Fruit fly (Drosophila melanogaster) whole organism, embryonic: ENCODE measurements around the gene Glut4EF.

Experiments used
- CG10274 ChIP-seq: fragments of 200-800 bp; sonication (Bioruptor generic); optimal IDR thresholded peaks from 3 replicates; lab custom pipeline; 2017; ENCODE audit warnings: missing biosample characterization, mild to moderate bottlenecking, missing genetic modification characterization
- CG10543 ChIP-seq: fragments of 200-800 bp; sonication (Bioruptor generic); optimal IDR thresholded peaks from 3 replicates; lab custom pipeline; 2017; ENCODE audit warnings: missing biosample characterization, mild to moderate bottlenecking, missing genetic modification characterization, moderate library complexity
- CG11093 ChIP-seq: fragments of 200-800 bp; sonication (Bioruptor generic); IDR thresholded peaks from 3 replicates; pipeline ENCODE4 v1.3.6; 2022; ENCODE audit warnings: missing biosample characterization, missing genetic modification characterization
- CG11247 ChIP-seq: fragments of 200-800 bp; sonication (Bioruptor generic); IDR thresholded peaks from 2 replicates; pipeline ENCODE4 v1.3.6; 2022; ENCODE audit warnings: missing biosample characterization, missing genetic modification characterization
- CG1529 ChIP-seq: fragments of 200-800 bp; sonication (Bioruptor generic); optimal IDR thresholded peaks from 3 replicates; lab custom pipeline; 2018; ENCODE audit warnings: missing biosample characterization, missing genetic modification characterization
- CG17186 ChIP-seq: fragments of 200-800 bp; sonication (Bioruptor generic); optimal IDR thresholded peaks from 3 replicates; lab custom pipeline; 2017; ENCODE audit warnings: missing biosample characterization, missing genetic modification reagents, missing genetic modification characterization
- CG17328 ChIP-seq: fragments of 200-800 bp; sonication (Bioruptor generic); IDR thresholded peaks from 2 replicates; pipeline ENCODE4 v1.3.6; 2022; ENCODE audit warnings: missing biosample characterization, missing genetic modification characterization
- CG17359 ChIP-seq: fragments of 200-800 bp; sonication (Bioruptor generic); optimal IDR thresholded peaks from 3 replicates; lab custom pipeline; 2018; ENCODE audit warnings: missing biosample characterization, mild to moderate bottlenecking, missing genetic modification characterization, moderate library complexity
- CG17361 ChIP-seq: fragments of 200-800 bp; sonication (Bioruptor generic); IDR thresholded peaks from 3 replicates; pipeline ENCODE4 v1.3.6; 2022; ENCODE audit warnings: missing biosample characterization, missing genetic modification characterization
- CG2129 ChIP-seq: fragments of 200-800 bp; sonication (Bioruptor generic); IDR thresholded peaks from 2 replicates; pipeline ENCODE4 v1.3.6; 2022; ENCODE audit warnings: missing biosample characterization, missing genetic modification characterization; ENCODE audit not compliant: partially characterized antibody
- CG2712 ChIP-seq: fragments of 200-800 bp; optimal IDR thresholded peaks from 3 replicates; lab custom pipeline; 2019; ENCODE audit warnings: missing biosample characterization, mild to moderate bottlenecking, missing genetic modification characterization, moderate library complexity
- CG2875 ChIP-seq: fragments of 200-800 bp; sonication (Bioruptor generic); optimal IDR thresholded peaks from 2 replicates; lab custom pipeline; 2017; ENCODE audit warnings: missing biosample characterization, mild to moderate bottlenecking, missing genetic modification characterization, missing genetic modification reagents
- CG3065 ChIP-seq: fragments of 200-800 bp; sonication (Bioruptor generic); optimal IDR thresholded peaks from 2 replicates; lab custom pipeline; 2016; ENCODE audit warnings: missing biosample characterization, missing genetic modification characterization
- CG3163 ChIP-seq: fragments of 200-800 bp; sonication (Bioruptor generic); optimal IDR thresholded peaks from 3 replicates; lab custom pipeline; 2016; ENCODE audit warnings: missing biosample characterization, missing genetic modification characterization
- CG34376 ChIP-seq: fragments of 200-800 bp; sonication (Bioruptor generic); optimal IDR thresholded peaks from 2 replicates; lab custom pipeline; 2018; ENCODE audit warnings: missing biosample characterization, mild to moderate bottlenecking, missing genetic modification characterization
- CG5180 ChIP-seq: fragments of 200-800 bp; sonication (Bioruptor generic); optimal IDR thresholded peaks from 3 replicates; lab custom pipeline; 2017; ENCODE audit warnings: missing biosample characterization, missing genetic modification characterization, mild to moderate bottlenecking, moderate library complexity, missing genetic modification reagents
- CG5953 ChIP-seq: fragments of 200-800 bp; sonication (Bioruptor generic); IDR thresholded peaks from 2 replicates; pipeline ENCODE4 v1.3.6; 2022; ENCODE audit warnings: missing biosample characterization, missing genetic modification characterization
- CG6175 ChIP-seq: fragments of 200-800 bp; sonication (Bioruptor generic); IDR thresholded peaks from 3 replicates; pipeline ENCODE4 v1.3.6; 2022; ENCODE audit warnings: missing biosample characterization, missing genetic modification characterization
- CG6689 ChIP-seq: fragments of 200-800 bp; sonication (Bioruptor generic); IDR thresholded peaks from 2 replicates; pipeline ENCODE4 v1.3.6; 2022; ENCODE audit warnings: missing biosample characterization, missing genetic modification characterization
- CG6854 ChIP-seq: fragments of 200-800 bp; sonication (Bioruptor generic); optimal IDR thresholded peaks from 3 replicates; lab custom pipeline; 2017; ENCODE audit warnings: missing biosample characterization, mild to moderate bottlenecking, missing genetic modification characterization
- CG9797 ChIP-seq: fragments of 200-800 bp; sonication (Bioruptor generic); optimal IDR thresholded peaks from 3 replicates; lab custom pipeline; 2018; ENCODE audit warnings: missing biosample characterization, mild to moderate bottlenecking, missing genetic modification characterization
- CG9932 ChIP-seq: fragments of 200-800 bp; sonication (Bioruptor generic); IDR thresholded peaks from 2 replicates; pipeline ENCODE4 v1.3.6; 2022; ENCODE audit warnings: missing biosample characterization, missing genetic modification characterization
- Ets97D ChIP-seq: fragments of 200-800 bp; sonication (Bioruptor generic); optimal IDR thresholded peaks from 3 replicates; lab custom pipeline; 2016; ENCODE audit warnings: missing biosample characterization, missing genetic modification characterization
- GATAe ChIP-seq: fragments of 200-800 bp; sonication (Bioruptor generic); conservative IDR thresholded peaks from 2 replicates; pipeline ENCODE4 v1.3.6; 2022; ENCODE audit warnings: missing biosample characterization, missing genetic modification characterization
- NC2β ChIP-seq: fragments of 200-800 bp; sonication (Bioruptor generic); optimal IDR thresholded peaks from 2 replicates; lab custom pipeline; 2016; ENCODE audit warnings: missing biosample characterization, missing genetic modification characterization
- NK7.1 ChIP-seq: fragments of 200-800 bp; sonication (Bioruptor generic); optimal IDR thresholded peaks from 3 replicates; lab custom pipeline; 2016; ENCODE audit warnings: missing biosample characterization, missing genetic modification characterization
- Opbp ChIP-seq: fragments of 200-800 bp; sonication (Bioruptor generic); IDR thresholded peaks from 3 replicates; pipeline ENCODE4 v1.3.6; 2022; ENCODE audit warnings: missing biosample characterization, missing genetic modification characterization; ENCODE audit not compliant: partially characterized antibody
- PHDP ChIP-seq: fragments of 200-800 bp; sonication (Bioruptor generic); optimal IDR thresholded peaks from 3 replicates; lab custom pipeline; 2018; ENCODE audit warnings: missing biosample characterization, mild to moderate bottlenecking, missing genetic modification characterization, moderate library complexity
- Scr ChIP-seq: fragments of 200-800 bp; sonication (Bioruptor generic); IDR thresholded peaks from 2 replicates; pipeline ENCODE4 v1.3.6; 2022; ENCODE audit warnings: missing biosample characterization, missing genetic modification characterization; ENCODE audit not compliant: partially characterized antibody
- Sin3A ChIP-seq: fragments of >200 bp; optimal IDR thresholded peaks from 2 replicates; lab custom pipeline; 2018
- Ssrp ChIP-seq: fragments of 200-800 bp; sonication (Bioruptor generic); optimal IDR thresholded peaks from 2 replicates; lab custom pipeline; 2018; ENCODE audit warnings: missing biosample characterization, mild to moderate bottlenecking, missing genetic modification characterization, moderate library complexity
- ase ChIP-seq: fragments of 200-800 bp; sonication (Bioruptor generic); IDR thresholded peaks from 3 replicates; pipeline ENCODE4 v1.3.6; 2022; ENCODE audit warnings: missing biosample characterization, missing genetic modification characterization
- disco-r ChIP-seq: fragments of 200-800 bp; sonication (Bioruptor generic); optimal IDR thresholded peaks from 2 replicates; lab custom pipeline; 2016; ENCODE audit warnings: missing biosample characterization, missing genetic modification characterization
- esg ChIP-seq: fragments of 200-800 bp; sonication (Bioruptor generic); conservative IDR thresholded peaks from 2 replicates; pipeline ENCODE4 v1.3.6; 2022; ENCODE audit warnings: missing biosample characterization, missing genetic modification characterization
- fru ChIP-seq: fragments of >200 bp; optimal IDR thresholded peaks from 2 replicates; lab custom pipeline; 2017
- ftz-f1 ChIP-seq: fragments of 200-800 bp; sonication (Bioruptor generic); optimal IDR thresholded peaks from 2 replicates; lab custom pipeline; 2016; ENCODE audit warnings: missing biosample characterization, missing genetic modification characterization
- grau ChIP-seq: fragments of 200-800 bp; optimal IDR thresholded peaks from 3 replicates; lab custom pipeline; 2019; ENCODE audit warnings: missing biosample characterization, mild to moderate bottlenecking, missing genetic modification characterization, moderate library complexity
- ham ChIP-seq: fragments of 200-800 bp; sonication (Bioruptor generic); IDR thresholded peaks from 2 replicates; pipeline ENCODE4 v1.3.6; 2022; ENCODE audit warnings: missing biosample characterization, missing genetic modification characterization
- nerfin-2 ChIP-seq: fragments of 200-800 bp; sonication (Bioruptor generic); IDR thresholded peaks from 2 replicates; pipeline ENCODE4 v1.3.6; 2022; ENCODE audit warnings: missing biosample characterization, missing genetic modification characterization; ENCODE audit not compliant: partially characterized antibody
- nom ChIP-seq: fragments of 200-800 bp; sonication (Bioruptor generic); optimal IDR thresholded peaks from 2 replicates; lab custom pipeline; 2017; ENCODE audit warnings: missing biosample characterization, missing genetic modification characterization, mild to moderate bottlenecking, moderate library complexity, missing genetic modification reagents
- prd ChIP-seq, 3 experiments: fragments of >200 bp in 2 of 3; fragments of 200-800 bp in 1 of 3; sonication (Bioruptor generic) in 1 of 3; optimal IDR thresholded peaks in 2 of 3; IDR thresholded peaks in 1 of 3; 2 replicates in 2 of 3; 3 replicates in 1 of 3; pipeline versions ENCODE4 v1.3.6 to Lab custom; 2017 to 2022; ENCODE audit warnings: missing biosample characterization in 1 of 3, missing genetic modification characterization in 1 of 3
- pzg ChIP-seq: fragments of 200-800 bp; sonication (Bioruptor generic); optimal IDR thresholded peaks from 3 replicates; lab custom pipeline; 2018; ENCODE audit warnings: missing biosample characterization, mild to moderate bottlenecking, missing genetic modification characterization, moderate library complexity
- ro ChIP-seq: fragments of 200-800 bp; sonication (Bioruptor generic); IDR thresholded peaks from 2 replicates; pipeline ENCODE4 v1.3.6; 2022; ENCODE audit warnings: missing biosample characterization, missing genetic modification characterization
- schlank ChIP-seq: fragments of 200-800 bp; sonication (Bioruptor generic); optimal IDR thresholded peaks from 2 replicates; lab custom pipeline; 2018; ENCODE audit warnings: missing biosample characterization, mild to moderate bottlenecking, missing genetic modification characterization
- sens ChIP-seq: fragments of 200-800 bp; sonication (Bioruptor generic); peaks from one replicate; lab custom pipeline; 2016; ENCODE audit warnings: missing biosample characterization, missing genetic modification characterization
- sim ChIP-seq: fragments of 200-800 bp; sonication (Bioruptor generic); IDR thresholded peaks from 2 replicates; pipeline ENCODE4 v1.3.6; 2022; ENCODE audit warnings: missing biosample characterization, missing genetic modification characterization
- sima ChIP-seq: fragments of 200-800 bp; sonication (Bioruptor generic); optimal IDR thresholded peaks from 2 replicates; lab custom pipeline; 2016; ENCODE audit warnings: missing biosample characterization, missing genetic modification characterization
- sisA ChIP-seq: fragments of 200-800 bp; sonication (Bioruptor generic); IDR thresholded peaks from 2 replicates; pipeline ENCODE4 v1.3.6; 2022; ENCODE audit warnings: missing biosample characterization, missing genetic modification characterization
- tgo ChIP-seq: fragments of 200-800 bp; sonication (Bioruptor generic); IDR thresholded peaks from 3 replicates; pipeline ENCODE4 v1.3.6; 2022; ENCODE audit warnings: missing biosample characterization, missing genetic modification characterization
- unpg ChIP-seq: fragments of 200-800 bp; sonication (Bioruptor generic); optimal IDR thresholded peaks from 3 replicates; lab custom pipeline; 2018; ENCODE audit warnings: missing biosample characterization, mild to moderate bottlenecking, missing genetic modification characterization, moderate library complexity
- vnd ChIP-seq: fragments of 200-800 bp; sonication (Bioruptor generic); IDR thresholded peaks from 3 replicates; pipeline ENCODE4 v1.3.6; 2022; ENCODE audit warnings: missing biosample characterization, missing genetic modification characterization; ENCODE audit not compliant: partially characterized antibody
- zfh2 ChIP-seq: fragments of 200-800 bp; sonication (Bioruptor generic); optimal IDR thresholded peaks from 2 replicates; lab custom pipeline; 2016; ENCODE audit warnings: missing biosample characterization, missing genetic modification characterization

Glut4EF gene

DNA sequence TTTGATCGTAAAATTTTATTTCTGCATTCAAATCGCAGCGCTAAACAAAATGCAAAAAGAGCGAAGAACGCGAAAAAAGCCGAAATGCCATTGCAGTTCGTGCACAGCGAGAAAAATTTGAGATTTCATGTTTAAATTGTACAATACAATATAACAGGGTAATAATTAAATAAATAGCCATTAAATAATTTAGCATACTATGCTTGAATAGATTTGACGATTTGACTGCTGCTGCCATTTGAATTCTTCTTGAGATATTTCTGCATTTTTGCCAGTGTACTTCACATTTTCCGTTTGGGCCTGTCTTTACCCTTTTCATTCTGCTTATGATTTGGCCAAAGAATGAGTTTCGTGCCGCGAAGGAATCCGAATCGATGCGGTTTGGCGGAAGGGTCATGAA is 60.4 kb downstream of the Glut4EF start (continued):
- no peak for TF ChIP-seq CG5180
- no peak for TF ChIP-seq Ets97D (GFP tag; lab: Kevin White, UChicago)
- no peak for TF ChIP-seq CG9797 (GFP tag; lab: Kevin White, UChicago)
- TF ChIP-seq sim (GFP tag; lab: Robert Waterston, UW) = no peak
- TF ChIP-seq NC2β (GFP tag; lab: Kevin White, UChicago) = no peak
- no peak for TF ChIP-seq CG3163 (GFP tag; lab: Kevin White, UChicago)
- TF ChIP-seq disco-r (GFP tag; lab: Kevin White, UChicago) = no peak
- TF ChIP-seq grau (tag; lab: Kevin White, UChicago) = no peak
- no peak for TF ChIP-seq CG2875
- TF ChIP-seq Opbp = no peak
- no peak for TF ChIP-seq CG17186 (GFP tag; lab: Kevin White, UChicago)
- peak; percentile 25; the same call in 2 of the 3 replicates for TF ChIP-seq tgo (GFP tag; lab: Robert Waterston, UW)
- no peak for TF ChIP-seq CG10274 (GFP tag; lab: Kevin White, UChicago)
- no peak for TF ChIP-seq nerfin-2 (GFP tag; lab: Robert Waterston, UW)
- peak; percentile 38 for TF ChIP-seq unpg (GFP tag; lab: Kevin White, UChicago)
- TF ChIP-seq CG6854 (GFP tag; lab: Kevin White, UChicago) = no peak
- TF ChIP-seq CG17328 (GFP tag; lab: Robert Waterston, UW) = 0 out of 2 replicates have a peak, but pooled peaks have one; percentile 13
- TF ChIP-seq schlank (tag; lab: Kevin White, UChicago) = no peak
- 0 out of 2 replicates have a peak, but pooled peaks have one; percentile 14 for TF ChIP-seq CG6689 (GFP tag; lab: Robert Waterston, UW)
- no peak for TF ChIP-seq ro (GFP tag; lab: Robert Waterston, UW)
- no peak for TF ChIP-seq pzg
- TF ChIP-seq sisA (GFP tag; lab: Robert Waterston, UW) = 0 out of 2 replicates have a peak, but pooled peaks have one; percentile 23
- TF ChIP-seq vnd (GFP tag; lab: Robert Waterston, UW) = no peak
- no peak for TF ChIP-seq CG11093 (GFP tag; lab: Robert Waterston, UW)
- no peak for TF ChIP-seq CG34376 (GFP tag; lab: Kevin White, UChicago)
- TF ChIP-seq CG5953 (GFP tag; lab: Robert Waterston, UW) = no peak
- no peak for TF ChIP-seq Sin3A (lab: Kevin White, UChicago)
- no peak for TF ChIP-seq GATAe
- no peak for TF ChIP-seq Ssrp (tag; lab: Kevin White, UChicago)
- no peak for TF ChIP-seq zfh2
- no peak for TF ChIP-seq CG9932 (GFP tag; lab: Robert Waterston, UW)
- TF ChIP-seq CG17359 (tag; lab: Kevin White, UChicago) = no peak
- TF ChIP-seq CG2712 = peak; percentile 32
- TF ChIP-seq CG17361 (GFP tag; lab: Robert Waterston, UW) = 0 out of 3 replicates have a peak, but pooled peaks have one; percentile 14
- peak; percentile 86 for TF ChIP-seq sens (GFP tag; lab: Kevin White, UChicago)
- TF ChIP-seq prd (optimal IDR thresholded peaks at IDR 0.05; lab: Kevin White, UChicago) = no peak
- peak; percentile 70 for TF ChIP-seq prd (GFP tag; IDR thresholded peaks at IDR 0.05; lab: Robert Waterston, UW)
- no peak for TF ChIP-seq ham (GFP tag; lab: Robert Waterston, UW)
- TF ChIP-seq NK7.1 (GFP tag; lab: Kevin White, UChicago) = no peak
- TF ChIP-seq ftz-f1 (GFP tag; lab: Kevin White, UChicago) = no peak
- no peak for TF ChIP-seq CG1529 (GFP tag; lab: Kevin White, UChicago)
- no peak for TF ChIP-seq PHDP (tag; lab: Kevin White, UChicago)
- no peak for TF ChIP-seq Scr (GFP tag; lab: Robert Waterston, UW)
- TF ChIP-seq esg (GFP tag; lab: Robert Waterston, UW) = peak; percentile 20
- no peak for TF ChIP-seq sima
- no peak for TF ChIP-seq fru
- 0 out of 3 replicates have a peak, but pooled peaks have one; percentile 27 for TF ChIP-seq ase (GFP tag; lab: Robert Waterston, UW)
- TF ChIP-seq CG11247 (GFP tag; lab: Robert Waterston, UW) = no peak
- TF ChIP-seq CG10543 (GFP tag; lab: Kevin White, UChicago) = no peak
- TF ChIP-seq CG2129 (GFP tag; lab: Robert Waterston, UW) = no peak
- TF ChIP-seq CG6175 = no peak
- TF ChIP-seq nom (GFP tag; lab: Kevin White, UChicago) = no peak
- no peak for TF ChIP-seq CG3065 (GFP tag; lab: Kevin White, UChicago)
